Fruit fly (Drosophila melanogaster): Measurements from ENCODE around the gene Ulp1.

Gene Ulp1

DNA sequence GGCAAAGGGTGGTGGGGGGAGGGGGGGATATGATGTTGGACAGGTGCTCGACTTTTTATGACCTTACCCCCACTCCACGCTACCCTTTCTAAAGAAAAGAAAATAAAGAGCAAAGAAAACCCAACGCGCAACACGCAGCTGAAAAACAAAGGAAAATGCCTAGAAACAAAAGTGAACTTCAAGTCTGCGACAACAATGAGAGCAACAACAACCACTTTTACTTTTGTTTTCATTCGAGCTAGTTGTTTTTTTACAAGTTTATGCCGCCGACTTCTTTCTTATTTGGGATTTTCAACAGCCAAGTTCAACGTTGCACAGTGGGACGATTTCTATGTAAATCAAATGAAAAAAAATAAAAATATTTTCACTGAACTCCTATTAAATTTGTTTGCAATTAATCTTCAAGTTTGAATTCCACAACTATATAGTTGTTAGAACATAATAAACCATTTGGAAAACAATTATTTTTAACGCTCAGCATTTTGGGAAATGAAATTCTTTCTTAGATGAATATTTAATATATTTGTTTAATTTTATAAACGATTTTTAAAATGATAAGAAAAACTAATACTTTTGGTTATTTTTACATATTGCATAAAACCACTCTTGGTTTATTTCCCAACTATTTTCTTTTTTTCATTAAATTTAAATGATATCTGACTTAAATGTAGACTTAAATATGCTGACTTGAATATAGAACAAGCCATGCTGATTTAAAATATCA is 16.8 kb upstream of the Ulp1 start (continued):
- TF ChIP-seq Fer2 (tag; optimal IDR thresholded peaks at IDR 0.05): no peak
- peak; percentile 76 for TF ChIP-seq CG11504 (tag; optimal IDR thresholded peaks at IDR 0.05)
- no peak for TF ChIP-seq sisA (GFP tag; IDR thresholded peaks at IDR 0.05)
- no peak for TF ChIP-seq CG6854 (GFP tag; optimal IDR thresholded peaks at IDR 0.05)
- TF ChIP-seq CG5180 (GFP tag; optimal IDR thresholded peaks at IDR 0.05): no peak
- no peak for TF ChIP-seq fd102C (GFP tag; optimal IDR thresholded peaks at IDR 0.05)
- TF ChIP-seq CG12155 (GFP tag; optimal IDR thresholded peaks at IDR 0.05): no peak
- TF ChIP-seq CG18619 (GFP tag; optimal IDR thresholded peaks at IDR 0.05): peak; percentile 51
- no peak for TF ChIP-seq CG34422 (GFP tag; IDR thresholded peaks at IDR 0.05)
- peak; percentile 43 for TF ChIP-seq D19A (tag; optimal IDR thresholded peaks at IDR 0.05)
- TF ChIP-seq Bteb2 (GFP tag; optimal IDR thresholded peaks at IDR 0.05): no peak
- TF ChIP-seq en (GFP tag; optimal IDR thresholded peaks at IDR 0.05): no peak
- TF ChIP-seq Awh (GFP tag; IDR thresholded peaks at IDR 0.05): no peak
- TF ChIP-seq Aef1 (GFP tag; IDR thresholded peaks at IDR 0.05): no peak
- TF ChIP-seq gt (GFP tag; IDR thresholded peaks at IDR 0.05): no peak
- no peak for TF ChIP-seq CG1602 (GFP tag; optimal IDR thresholded peaks at IDR 0.05)
- no peak for TF ChIP-seq Hmx (GFP tag; optimal IDR thresholded peaks at IDR 0.05)
- no peak for TF ChIP-seq cato (GFP tag; optimal IDR thresholded peaks at IDR 0.05; ENCODE audit: borderline replicate concordance)
- TF ChIP-seq nau (GFP tag; optimal IDR thresholded peaks at IDR 0.05): no peak
- TF ChIP-seq Meics (GFP tag; optimal IDR thresholded peaks at IDR 0.05): peak; percentile 21
- TF ChIP-seq chinmo (GFP tag; IDR thresholded peaks at IDR 0.05; ENCODE audit: partially characterized antibody): no peak
- TF ChIP-seq slbo (GFP tag; IDR thresholded peaks at IDR 0.05): 0 out of 2 replicates have a peak, but pooled peaks have one; percentile 13
- TF ChIP-seq gem (tag; optimal IDR thresholded peaks at IDR 0.05): peak; percentile 75
- TF ChIP-seq Camta (GFP tag; optimal IDR thresholded peaks at IDR 0.05): no peak
- TF ChIP-seq dan (GFP tag; IDR thresholded peaks at IDR 0.05): no peak
- no peak for TF ChIP-seq CG16863 (GFP tag; optimal IDR thresholded peaks at IDR 0.05)
- no peak for TF ChIP-seq Lpt (GFP tag; optimal IDR thresholded peaks at IDR 0.05)
- no peak for TF ChIP-seq CG18764 (GFP tag; optimal IDR thresholded peaks at IDR 0.05)
- TF ChIP-seq br (optimal IDR thresholded peaks at IDR 0.05): no peak
- no peak for TF ChIP-seq CG11723 (GFP tag; optimal IDR thresholded peaks at IDR 0.05)
- no peak for TF ChIP-seq CG2120 (GFP tag; optimal IDR thresholded peaks at IDR 0.05)
- TF ChIP-seq CG14667 (GFP tag; IDR thresholded peaks at IDR 0.05): no peak
- no peak for TF ChIP-seq H2.0 (GFP tag; IDR thresholded peaks at IDR 0.05)
- TF ChIP-seq Stat92E (GFP tag; optimal IDR thresholded peaks at IDR 0.05): no peak
- no peak for TF ChIP-seq CG12942 (GFP tag; optimal IDR thresholded peaks at IDR 0.05)
- no peak for TF ChIP-seq CG32532 (GFP tag; IDR thresholded peaks at IDR 0.05)
- TF ChIP-seq ftz-f1 (GFP tag; optimal IDR thresholded peaks at IDR 0.05): no peak
- TF ChIP-seq pfk (GFP tag; optimal IDR thresholded peaks at IDR 0.05): no peak
- no peak for TF ChIP-seq CG2199 (GFP tag; IDR thresholded peaks at IDR 0.05)
- TF ChIP-seq btn (GFP tag; optimal IDR thresholded peaks at IDR 0.05): no peak
- TF ChIP-seq CG15696 (tag; optimal IDR thresholded peaks at IDR 0.05): no peak
- TF ChIP-seq Jarid2 (GFP tag; optimal IDR thresholded peaks at IDR 0.05): no peak
- TF ChIP-seq ato (GFP tag; IDR thresholded peaks at IDR 0.05; ENCODE audit: partially characterized antibody): no peak
- TF ChIP-seq nmo (GFP tag; optimal IDR thresholded peaks at IDR 0.05): peak; percentile 61
- no peak for TF ChIP-seq Deaf1 (tag; optimal IDR thresholded peaks at IDR 0.05)
- TF ChIP-seq seq (GFP tag; IDR thresholded peaks at IDR 0.05): no peak
- TF ChIP-seq CG10431 (GFP tag; optimal IDR thresholded peaks at IDR 0.05): no peak
- no peak for TF ChIP-seq HmgD (GFP tag; optimal IDR thresholded peaks at IDR 0.05)
- TF ChIP-seq Sin3A (optimal IDR thresholded peaks at IDR 0.05): no peak
- no peak for TF ChIP-seq CG34224 (GFP tag; IDR thresholded peaks at IDR 0.05; ENCODE audit: partially characterized antibody)
- TF ChIP-seq Sry-β (GFP tag; optimal IDR thresholded peaks at IDR 0.05): no peak

All from whole organism, embryonic.